Fruit fly (Drosophila melanogaster) whole organism: ENCODE measurements around the gene Acn.

Source experiments
- CG8478 ChIP-seq: fragments of >200 bp; optimal IDR thresholded peaks from 2 replicates; lab custom pipeline; 2018; ENCODE audit warnings: inconsistent platforms
- Dll ChIP-seq: fragments of >200 bp; optimal IDR thresholded peaks from 2 replicates; lab custom pipeline; 2017
- EcR ChIP-seq, 2 experiments: fragments of >200 bp; optimal IDR thresholded peaks; 2 replicates each; lab custom pipeline; 2017; ENCODE audit warnings: missing biosample characterization in 2 of 2, missing genetic modification characterization in 2 of 2, missing genetic modification reagents in 2 of 2
- pan ChIP-seq: fragments of >200 bp; optimal IDR thresholded peaks from 2 replicates; lab custom pipeline; 2017
- psq ChIP-seq: fragments of >200 bp; optimal IDR thresholded peaks from 2 replicates; lab custom pipeline; 2017
- usp ChIP-seq: fragments of >200 bp; optimal IDR thresholded peaks from 2 replicates; lab custom pipeline; 2017; ENCODE audit warnings: missing biosample characterization, missing genetic modification characterization, mixed read lengths

The Acn gene

DNA sequence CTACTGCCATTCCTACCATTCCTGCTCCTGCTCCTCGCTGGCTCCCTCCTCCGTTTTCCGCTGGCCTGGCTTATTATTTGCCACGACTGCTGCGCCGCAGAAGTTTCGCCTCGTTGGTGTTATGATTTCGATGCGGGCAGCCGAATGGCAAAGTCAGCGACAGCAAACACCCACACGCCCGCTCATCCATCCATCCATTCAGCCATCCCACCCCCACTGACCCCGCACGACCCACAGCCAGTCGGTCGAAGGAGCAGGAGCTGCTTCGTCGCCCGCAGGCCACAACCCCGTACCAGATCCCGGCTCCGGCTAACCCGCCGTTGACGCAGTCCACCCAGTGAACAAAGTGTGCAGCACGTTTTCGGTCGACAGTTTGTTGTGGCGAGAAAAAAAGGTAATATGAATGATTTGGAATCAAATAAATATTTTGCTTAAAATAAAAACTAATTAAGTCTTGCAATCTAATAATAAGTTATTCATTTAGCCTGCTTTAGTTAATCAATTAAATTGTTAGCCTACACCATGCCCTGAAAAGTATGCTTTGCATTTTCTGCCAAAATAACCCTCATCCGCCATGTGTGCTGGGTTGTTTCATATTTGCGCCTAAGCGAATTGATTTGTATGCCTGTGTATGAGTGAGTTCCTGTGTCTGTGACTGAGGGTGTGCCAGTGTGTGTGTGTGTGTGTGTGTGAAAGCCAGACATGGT, 18.5 kb upstream of the Acn start:
- TF ChIP-seq pan (lab: Kevin White, UChicago) (no peak), psq (lab: Kevin White, UChicago) (no peak), EcR (GFP tag; optimal IDR thresholded peaks at IDR 0.05; lab: Kevin White, UChicago) (no peak), usp (GFP tag; lab: Kevin White, UChicago) (no peak), Dll (lab: Kevin White, UChicago) (no peak), CG8478 (lab: Kevin White, UChicago) (no peak)

DNA sequence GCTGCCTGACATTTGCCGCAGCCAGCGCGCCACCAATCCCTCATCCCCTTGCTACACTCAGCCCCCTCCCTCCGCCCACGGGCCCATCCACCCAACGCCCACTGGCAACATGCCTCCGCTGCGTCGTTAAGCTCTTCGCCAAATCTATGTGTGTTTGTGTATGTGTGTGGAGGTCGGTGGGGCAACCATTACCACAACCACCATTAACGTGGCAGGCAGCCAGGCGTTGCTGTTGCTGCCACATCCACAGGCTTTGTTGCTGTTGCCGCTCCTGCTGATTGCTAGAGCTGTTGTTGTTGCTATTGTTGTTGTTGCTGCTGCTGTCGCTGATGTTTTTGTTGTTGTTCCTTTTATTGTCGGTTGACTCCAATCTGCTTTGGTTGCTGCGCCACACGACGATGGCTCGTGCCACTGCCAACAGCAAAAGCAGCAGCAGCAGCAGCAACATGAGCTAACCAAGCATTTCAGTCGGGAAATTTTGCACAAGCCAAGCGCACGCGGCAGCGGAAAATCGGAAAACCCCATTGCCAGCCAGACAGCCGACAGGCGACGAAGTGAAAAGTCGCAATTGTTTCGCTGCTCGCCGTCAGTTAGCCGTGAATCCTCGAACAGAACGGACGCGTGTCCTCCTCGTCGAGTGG, 17.8 kb upstream of the Acn start, which contains the start of gene Sidpn:
Sidpn (plus strand) TSS at position 465 of the 641 bp plus-strand sequence.
- TF ChIP-seq EcR (GFP tag; optimal IDR thresholded peaks at IDR 0.05; lab: Kevin White, UChicago) = no peak
- TF ChIP-seq usp (GFP tag; lab: Kevin White, UChicago) = no peak
- no peak for TF ChIP-seq psq (lab: Kevin White, UChicago)
- TF ChIP-seq CG8478 (lab: Kevin White, UChicago) = no peak
- no peak for TF ChIP-seq pan (lab: Kevin White, UChicago)
- no peak for TF ChIP-seq Dll (lab: Kevin White, UChicago)

DNA sequence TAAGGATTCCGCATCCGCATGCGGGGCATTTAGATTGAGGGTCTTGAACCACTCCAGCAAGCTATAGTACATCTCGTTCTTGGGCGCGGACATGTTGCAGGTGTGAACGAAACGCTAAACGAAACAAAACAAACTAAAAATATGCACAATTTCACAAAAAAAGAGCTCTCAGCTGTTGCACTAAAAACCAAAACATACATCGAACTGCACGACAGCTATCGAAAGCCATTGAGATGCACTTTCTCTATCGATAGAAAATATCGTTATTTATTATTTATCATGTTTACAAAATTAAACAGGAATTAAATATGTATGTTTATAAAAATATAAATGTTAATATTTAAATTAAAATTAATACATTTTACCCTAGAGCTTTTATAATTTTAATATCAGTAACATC, 11.9 kb upstream of the Acn start, which contains the start of gene hook:
hook (minus strand) TSS at position 211 of the 400 bp plus-strand sequence.
- no peak for TF ChIP-seq EcR (GFP tag; optimal IDR thresholded peaks at IDR 0.05; lab: Kevin White, UChicago)
- no peak for TF ChIP-seq Dll (lab: Kevin White, UChicago)
- TF ChIP-seq CG8478 (lab: Kevin White, UChicago) = no peak
- no peak for TF ChIP-seq usp (GFP tag; lab: Kevin White, UChicago)
- no peak for TF ChIP-seq pan (lab: Kevin White, UChicago)
- no peak for TF ChIP-seq psq (lab: Kevin White, UChicago)

DNA sequence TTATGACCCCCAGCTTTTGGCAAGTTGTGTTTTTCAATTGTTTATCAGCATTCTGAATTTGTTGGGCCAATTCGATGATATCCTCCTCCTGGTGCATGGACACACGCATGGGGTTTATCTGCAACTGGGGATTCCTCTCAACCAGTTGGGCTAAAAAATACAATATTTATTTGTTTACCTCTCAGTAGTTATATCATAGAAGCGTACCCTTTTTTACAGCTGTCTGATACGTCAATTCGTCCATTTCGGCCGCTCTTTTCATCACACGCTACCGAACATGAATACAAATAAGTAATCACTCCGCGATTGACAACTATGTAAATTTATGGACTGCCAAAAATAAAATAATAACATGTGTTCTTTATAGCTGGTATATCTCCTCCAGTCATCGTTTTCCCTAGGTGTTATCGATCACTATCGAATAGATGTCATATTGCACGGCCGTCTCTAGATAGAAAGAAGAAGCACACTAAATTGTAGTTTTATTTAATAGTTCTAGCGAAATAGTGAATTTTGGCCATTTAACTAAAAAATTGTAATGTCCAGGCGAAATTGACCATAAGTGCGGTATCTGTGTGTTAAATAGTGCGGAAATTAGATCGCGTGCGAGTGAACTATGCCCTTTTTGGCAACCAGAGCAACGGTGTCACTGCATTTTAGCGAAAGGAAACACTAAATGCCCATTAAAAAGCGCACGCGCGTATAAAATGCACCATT, 10.8 kb upstream of the Acn start, which contains the start of the genes mib2 and CG31800:
mib2 (plus strand) TSS at position 232 of the 717 bp plus-strand sequence.
CG31800 (minus strand) TSS at position 364 of the 717 bp plus-strand sequence.
- TF ChIP-seq Dll (lab: Kevin White, UChicago) (no peak), usp (GFP tag; lab: Kevin White, UChicago) (no peak), CG8478 (lab: Kevin White, UChicago) (no peak), pan (lab: Kevin White, UChicago) (no peak), EcR (GFP tag; optimal IDR thresholded peaks at IDR 0.05; lab: Kevin White, UChicago) (no peak), psq (lab: Kevin White, UChicago) (no peak)

DNA sequence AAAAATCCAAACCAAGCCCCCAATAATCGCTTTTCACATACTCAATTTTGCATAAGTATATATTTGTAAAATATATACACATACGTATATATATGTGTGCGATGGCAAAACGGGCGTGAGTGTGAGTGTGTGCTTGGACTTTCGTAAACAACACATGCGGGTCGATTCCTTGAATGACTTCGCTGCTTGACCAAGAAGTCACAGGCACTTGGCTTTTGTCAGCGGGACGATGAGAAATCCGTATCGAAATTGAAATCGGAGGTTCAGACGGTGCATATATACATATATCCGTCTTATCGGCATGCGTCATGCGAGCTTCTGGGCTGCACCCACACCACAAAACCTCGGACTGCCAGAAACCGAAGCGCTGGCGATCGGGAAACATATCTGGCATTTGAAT, 10.1 kb upstream of the Acn start:
- TF ChIP-seq usp (GFP tag; lab: Kevin White, UChicago) = no peak
- TF ChIP-seq CG8478 (lab: Kevin White, UChicago) = no peak
- TF ChIP-seq psq (lab: Kevin White, UChicago) = no peak
- no peak for TF ChIP-seq EcR (GFP tag; optimal IDR thresholded peaks at IDR 0.05; lab: Kevin White, UChicago)
- no peak for TF ChIP-seq pan (lab: Kevin White, UChicago)
- TF ChIP-seq Dll (lab: Kevin White, UChicago) = no peak

DNA sequence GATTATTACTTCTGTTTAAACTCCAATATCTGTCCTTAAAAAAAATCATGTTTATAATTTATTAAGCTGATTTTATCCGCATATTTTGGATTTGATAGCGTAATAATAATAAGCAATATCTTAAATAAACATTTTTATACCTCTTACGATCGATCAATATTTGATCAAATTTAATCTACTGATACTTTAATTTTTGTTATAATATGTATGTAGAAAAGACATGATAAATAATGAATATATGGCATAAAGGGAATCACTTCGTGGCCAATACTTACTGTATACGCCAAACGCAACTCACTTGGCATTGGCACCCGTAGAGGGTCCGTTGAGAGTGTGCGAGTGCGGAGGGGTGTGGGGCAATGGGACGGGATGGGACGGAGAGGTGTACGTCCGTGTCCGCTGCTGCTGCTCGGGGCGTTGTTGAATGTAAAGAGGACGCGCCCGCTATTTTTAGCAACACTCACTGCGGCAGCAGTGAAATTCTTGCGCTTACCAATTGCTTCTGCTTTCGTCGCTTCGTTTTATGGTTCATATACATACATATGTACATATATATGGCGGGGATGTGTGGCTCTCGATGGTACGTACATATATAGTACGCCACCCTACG, 8.9 kb upstream of the Acn start:
- TF ChIP-seq pan (lab: Kevin White, UChicago) = no peak
- TF ChIP-seq usp (GFP tag; lab: Kevin White, UChicago) = no peak
- TF ChIP-seq EcR (GFP tag; optimal IDR thresholded peaks at IDR 0.05; lab: Kevin White, UChicago) = no peak
- TF ChIP-seq Dll (lab: Kevin White, UChicago) = no peak
- TF ChIP-seq CG8478 (lab: Kevin White, UChicago) = no peak
- no peak for TF ChIP-seq psq (lab: Kevin White, UChicago)

DNA sequence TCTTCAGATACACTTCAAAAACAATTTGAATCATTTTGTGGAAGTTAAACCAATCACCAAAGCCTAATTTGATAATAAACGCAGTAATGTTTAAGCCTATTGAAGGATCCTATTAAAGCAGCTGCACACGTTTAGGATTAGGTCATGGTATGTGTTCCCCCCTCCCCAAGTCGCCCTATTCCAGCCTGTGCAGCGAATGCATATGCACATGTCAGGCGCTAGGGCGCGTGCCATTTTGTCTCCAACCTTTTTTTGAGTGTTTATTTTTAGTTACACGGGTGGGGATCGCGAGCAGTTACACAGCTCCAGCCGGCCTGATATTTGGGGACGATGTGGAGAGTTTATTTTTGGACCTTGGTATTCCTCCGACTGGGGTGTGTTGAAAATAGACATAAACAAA, 8.1 kb upstream of the Acn start:
- no peak for TF ChIP-seq usp (GFP tag; lab: Kevin White, UChicago)
- no peak for TF ChIP-seq EcR (GFP tag; optimal IDR thresholded peaks at IDR 0.05; lab: Kevin White, UChicago)
- no peak for TF ChIP-seq pan (lab: Kevin White, UChicago)

DNA sequence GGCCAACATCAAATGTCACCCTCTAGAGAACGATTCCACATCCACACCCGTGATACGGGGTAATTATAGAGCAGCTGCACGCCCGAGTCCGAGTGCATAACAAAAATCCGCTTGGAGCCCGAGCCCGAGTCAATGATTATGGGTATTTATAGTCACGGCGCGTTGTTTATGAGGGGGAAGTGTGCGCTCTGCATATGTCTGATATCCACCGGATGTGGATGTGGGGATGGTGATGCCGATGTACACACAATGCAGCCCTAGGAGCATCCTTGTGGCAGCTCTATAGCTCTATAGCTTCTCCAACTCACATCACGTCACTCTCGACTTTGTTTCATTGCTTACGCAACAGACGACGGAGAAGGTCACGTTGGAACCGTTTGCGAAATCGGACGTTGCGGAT, 7.7 kb upstream of the Acn start:
- TF ChIP-seq CG8478 (lab: Kevin White, UChicago) (no peak), EcR (GFP tag; optimal IDR thresholded peaks at IDR 0.05; lab: Kevin White, UChicago) (no peak), psq (lab: Kevin White, UChicago) (no peak), Dll (lab: Kevin White, UChicago) (no peak), usp (GFP tag; lab: Kevin White, UChicago) (no peak), pan (lab: Kevin White, UChicago) (no peak)

DNA sequence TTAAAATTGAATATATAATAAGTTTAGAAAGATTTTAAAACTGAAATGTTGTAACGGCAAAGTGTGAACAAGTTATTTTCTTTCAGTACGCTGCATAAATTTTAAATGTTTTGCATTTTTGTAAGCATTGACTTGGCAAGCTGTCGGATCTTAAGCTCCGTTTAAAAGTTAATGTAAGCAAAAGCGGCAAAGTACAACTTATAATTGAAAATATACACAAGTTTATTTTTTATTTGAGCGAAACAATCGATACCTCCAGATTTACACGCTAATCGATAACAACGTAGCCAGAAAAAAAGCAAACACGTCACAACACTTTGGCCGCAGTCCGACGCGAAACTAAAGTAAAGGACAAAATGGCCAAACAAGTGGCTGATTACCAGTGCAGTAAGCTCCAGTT, 3.6 kb upstream of the Acn start, which contains the start of gene Catsup:
Catsup (plus strand) TSS at position 273 of the 400 bp plus-strand sequence.
- TF ChIP-seq EcR (GFP tag; optimal IDR thresholded peaks at IDR 0.05; lab: Kevin White, UChicago) = no peak
- no peak for TF ChIP-seq Dll (lab: Kevin White, UChicago)
- no peak for TF ChIP-seq psq (lab: Kevin White, UChicago)
- no peak for TF ChIP-seq pan (lab: Kevin White, UChicago)
- no peak for TF ChIP-seq CG8478 (lab: Kevin White, UChicago)
- TF ChIP-seq usp (GFP tag; lab: Kevin White, UChicago) = no peak

DNA sequence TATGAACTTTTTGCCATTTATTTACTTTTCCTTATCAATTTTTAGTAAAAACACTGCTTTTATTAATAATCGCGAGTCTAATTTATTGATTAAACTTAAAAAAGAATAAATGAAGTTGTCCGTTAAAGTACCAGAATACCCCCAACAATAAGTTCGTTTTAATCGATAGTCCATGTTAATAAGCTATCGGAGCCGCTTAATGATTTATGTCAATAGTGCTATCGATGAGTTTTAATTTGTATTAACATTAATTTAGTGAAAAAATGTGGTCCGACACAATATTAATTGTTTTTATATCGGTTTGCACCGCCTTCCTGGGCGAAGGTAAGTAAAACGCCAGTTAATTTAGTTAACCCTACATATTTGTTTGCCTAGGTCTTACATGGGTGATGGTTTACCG, 3.8 kb downstream of the Acn start, which contains the start of gene CG10470:
CG10470 (plus strand) TSS at position 165 of the 400 bp plus-strand sequence.
- no peak for TF ChIP-seq psq (lab: Kevin White, UChicago)
- no peak for TF ChIP-seq EcR (GFP tag; optimal IDR thresholded peaks at IDR 0.05; lab: Kevin White, UChicago)
- no peak for TF ChIP-seq usp (GFP tag; lab: Kevin White, UChicago)
- no peak for TF ChIP-seq Dll (lab: Kevin White, UChicago)
- TF ChIP-seq CG8478 (lab: Kevin White, UChicago) = no peak
- no peak for TF ChIP-seq pan (lab: Kevin White, UChicago)
